Fruit fly (Drosophila melanogaster): ENCODE data around the gene PIG-Wa.

Gene PIG-Wa

dm6 chr2L:2363626-2364147 lies 19.3 kb upstream of the PIG-Wa start (continued):
- TF ChIP-seq pros (GFP tag; optimal IDR thresholded peaks at IDR 0.05) (no peak), nau (GFP tag; optimal IDR thresholded peaks at IDR 0.05) (peak; percentile 88), Nf-YA (GFP tag; IDR thresholded peaks at IDR 0.05) (peak; percentile 74), CG32767 (GFP tag; IDR thresholded peaks at IDR 0.05) (peak; percentile 88), ken (GFP tag; IDR thresholded peaks at IDR 0.05) (peak; percentile 78; the same call in 1 of the 3 replicates), hb (GFP tag; IDR thresholded peaks at IDR 0.05; ENCODE audit: partially characterized antibody) (no peak), D19A (tag; optimal IDR thresholded peaks at IDR 0.05) (peak; percentile 90), CG4360 (GFP tag; IDR thresholded peaks at IDR 0.05) (peak; percentile 80), chn (GFP tag; optimal IDR thresholded peaks at IDR 0.05) (peak; percentile 37), HHEX (GFP tag; optimal IDR thresholded peaks at IDR 0.05) (peak; percentile 89), lilli (GFP tag; optimal IDR thresholded peaks at IDR 0.05) (peak; percentile 81), CG10321 (GFP tag; IDR thresholded peaks at IDR 0.05) (peak; percentile 61; the same call in 1 of the 2 replicates), fd64A (GFP tag; optimal IDR thresholded peaks at IDR 0.05) (peak; percentile 76), ap (GFP tag; IDR thresholded peaks at IDR 0.05) (peak; percentile 85), slou (GFP tag; optimal IDR thresholded peaks at IDR 0.05) (peak; percentile 77), h (optimal IDR thresholded peaks at IDR 0.05) (no peak), CG7745 (tag; optimal IDR thresholded peaks at IDR 0.05) (no peak), lmd (GFP tag; IDR thresholded peaks at IDR 0.05) (peak; percentile 80), Hr3 (GFP tag; optimal IDR thresholded peaks at IDR 0.05) (peak; percentile 55), CG15073 (GFP tag; optimal IDR thresholded peaks at IDR 0.05) (no peak), twi (tag; optimal IDR thresholded peaks at IDR 0.05) (peak; percentile 81), gt (GFP tag; IDR thresholded peaks at IDR 0.05) (no peak; the same call in 1 of the 2 replicates), D19B (GFP tag; optimal IDR thresholded peaks at IDR 0.05) (peak; percentile 73), eve (GFP tag; optimal IDR thresholded peaks at IDR 0.05) (no peak), CG10462 (GFP tag; optimal IDR thresholded peaks at IDR 0.05) (peak; percentile 63), CHES-1-like (GFP tag; optimal IDR thresholded peaks at IDR 0.05) (peak; percentile 45), vnd (GFP tag; IDR thresholded peaks at IDR 0.05; ENCODE audit: partially characterized antibody) (no peak), Atf-2 (GFP tag; optimal IDR thresholded peaks at IDR 0.05) (peak; percentile 66), Bgb (GFP tag; IDR thresholded peaks at IDR 0.05; ENCODE audit: partially characterized antibody) (no peak), psq (GFP tag; optimal IDR thresholded peaks at IDR 0.05) (peak; percentile 65), caup (GFP tag; optimal IDR thresholded peaks at IDR 0.05; ENCODE audit: severe bottlenecking) (peak; percentile 85), unpg (GFP tag; optimal IDR thresholded peaks at IDR 0.05) (peak; percentile 96), CG2116 (GFP tag; optimal IDR thresholded peaks at IDR 0.05) (peak; percentile 45), prd (optimal IDR thresholded peaks at IDR 0.05) (no peak), prd (GFP tag; IDR thresholded peaks at IDR 0.05) (peak; percentile 86), CG17568 (GFP tag; optimal IDR thresholded peaks at IDR 0.05) (peak; percentile 94), gce (GFP tag; IDR thresholded peaks at IDR 0.05) (peak; percentile 55; the same call in 1 of the 3 replicates), cwo (GFP tag; optimal IDR thresholded peaks at IDR 0.05) (peak; percentile 81), CG3065 (GFP tag; optimal IDR thresholded peaks at IDR 0.05) (no peak), dan (GFP tag; IDR thresholded peaks at IDR 0.05) (no peak), pan (optimal IDR thresholded peaks at IDR 0.05) (no peak), pan (GFP tag; optimal IDR thresholded peaks at IDR 0.05 in 1 of 2, IDR thresholded peaks at IDR 0.05 in 1 of 2) (peak in 1 of 2 experiments; percentile 89), her (GFP tag; optimal IDR thresholded peaks at IDR 0.05) (no peak), oc (tag; optimal IDR thresholded peaks at IDR 0.05) (peak; percentile 93), Rfx (GFP tag; IDR thresholded peaks at IDR 0.05) (peak; percentile 82), Adf1 (GFP tag; IDR thresholded peaks at IDR 0.05) (peak; percentile 55), CoRest (tag; optimal IDR thresholded peaks at IDR 0.05) (peak; percentile 91), CG12769 (tag; optimal IDR thresholded peaks at IDR 0.05) (peak; percentile 11), CG7372 (GFP tag; IDR thresholded peaks at IDR 0.05) (peak; percentile 80), ATbp (GFP tag; optimal IDR thresholded peaks at IDR 0.05) (peak; percentile 80), Stat92E (GFP tag; optimal IDR thresholded peaks at IDR 0.05) (peak in 1 of 3 experiments; percentile 17)
